Fruit fly (Drosophila melanogaster): ENCODE results near the gene lqf.

DNA sequence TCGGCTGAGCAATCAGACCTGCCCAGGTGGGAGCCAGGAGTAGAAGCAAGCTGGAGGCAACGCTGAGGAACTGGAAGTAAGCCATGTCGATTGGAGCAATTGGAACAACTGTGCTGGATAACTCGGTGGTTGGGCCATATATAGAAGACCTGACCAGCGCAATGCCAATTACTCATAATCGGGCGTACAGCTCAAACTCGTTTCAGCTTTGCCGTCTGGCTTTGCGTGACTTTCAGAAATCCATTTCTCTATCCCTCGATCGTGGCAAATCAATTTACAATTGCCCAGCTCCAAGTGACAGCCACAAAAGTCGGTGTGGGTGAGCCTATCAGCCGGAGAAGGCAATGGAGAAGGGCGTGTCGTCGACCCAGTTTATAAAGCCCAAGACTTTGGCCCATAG lies 22.5 kb upstream of the lqf start, which contains the start of gene CG7548:
- TF ChIP-seq CG8159 (tag; optimal IDR thresholded peaks at IDR 0.05): no peak
- no peak for TF ChIP-seq rn (GFP tag; IDR thresholded peaks at IDR 0.05)
- no peak for TF ChIP-seq CG10348 (GFP tag; IDR thresholded peaks at IDR 0.05)
- TF ChIP-seq CG4496 (GFP tag; IDR thresholded peaks at IDR 0.05): no peak
- TF ChIP-seq D1 (tag; optimal IDR thresholded peaks at IDR 0.05): no peak

Measured in whole organism, pupa.